Worm (Caenorhabditis elegans): ENCODE data around the gene idpa-2.

DNA sequence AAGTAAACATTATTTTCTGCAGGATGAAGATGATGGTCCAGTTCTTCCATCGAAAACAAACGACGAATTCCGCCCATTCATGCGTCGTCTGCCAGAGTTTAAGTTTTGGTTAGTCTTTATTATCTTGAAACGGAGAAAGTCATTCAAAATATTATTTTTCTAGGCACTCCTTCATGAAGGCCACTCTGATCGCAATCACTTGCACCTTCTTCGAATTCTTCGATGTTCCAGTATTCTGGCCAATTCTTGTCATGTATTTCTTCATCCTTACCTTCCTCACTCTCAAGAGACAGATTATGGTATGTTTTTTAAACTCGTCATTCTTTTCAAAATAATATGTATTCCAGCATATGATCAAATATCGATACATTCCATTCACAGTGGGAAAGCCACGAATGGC lies 19.3 kb upstream of the idpa-2 start:
- TF ChIP-seq lin-15B (tag; optimal IDR thresholded peaks at IDR 0.05): no peak
- TF ChIP-seq lin-39 (tag; optimal IDR thresholded peaks at IDR 0.05): no peak
- no peak for TF ChIP-seq nhr-76 (tag; optimal IDR thresholded peaks at IDR 0.05)
- no peak for TF ChIP-seq ztf-11 (tag; optimal IDR thresholded peaks at IDR 0.05)
- no peak for TF ChIP-seq elt-2 (tag; optimal IDR thresholded peaks at IDR 0.05)
- TF ChIP-seq nhr-20 (tag; optimal IDR thresholded peaks at IDR 0.05): no peak
- TF ChIP-seq grh-1 (GFP tag; IDR thresholded peaks at IDR 0.05): no peak
- no peak for TF ChIP-seq mdl-1 (tag; optimal IDR thresholded peaks at IDR 0.05)
- no peak for TF ChIP-seq isw-1 (GFP tag; IDR thresholded peaks at IDR 0.05)
